Worm (Caenorhabditis elegans) whole organism, L3 larva: Measurements from ENCODE around the gene sgk-1.

Experiments
- R02D3.7 ChIP-seq: fragments of 150-350 bp; optimal IDR thresholded peaks from 2 replicates; lab custom pipeline; 2014; ENCODE audit warnings: missing biosample characterization, missing genetic modification characterization
- ZK546.5 ChIP-seq: sonication (generic microtip); optimal IDR thresholded peaks from 2 replicates; lab custom pipeline; 2017; ENCODE audit warnings: missing biosample characterization, missing genetic modification characterization
- aly-2 ChIP-seq: fragments of 150-350 bp; optimal IDR thresholded peaks from 2 replicates; lab custom pipeline; 2014; ENCODE audit warnings: missing biosample characterization, missing genetic modification characterization
- ama-1 ChIP-seq: fragments of 150-350 bp; optimal IDR thresholded peaks from 2 replicates; lab custom pipeline; 2018
- ceh-16 ChIP-seq: sonication (generic microtip); optimal IDR thresholded peaks from 2 replicates; lab custom pipeline; 2017; ENCODE audit warnings: missing biosample characterization, missing genetic modification characterization
- ceh-28 ChIP-seq: fragments of 150-350 bp; optimal IDR thresholded peaks from 2 replicates; lab custom pipeline; 2014; ENCODE audit warnings: missing biosample characterization, missing genetic modification reagents, missing genetic modification characterization
- ceh-82 ChIP-seq: fragments of 150-350 bp; optimal IDR thresholded peaks from 2 replicates; lab custom pipeline; 2014; ENCODE audit warnings: missing biosample characterization, missing genetic modification characterization
- ceh-9 ChIP-seq: sonication (generic microtip); optimal IDR thresholded peaks from 2 replicates; lab custom pipeline; 2018; ENCODE audit warnings: missing biosample characterization, missing genetic modification characterization
- daf-12 ChIP-seq: fragments of 150-350 bp; optimal IDR thresholded peaks from 2 replicates; lab custom pipeline; 2014; ENCODE audit warnings: missing biosample characterization, missing genetic modification reagents, missing genetic modification characterization
- egl-27 ChIP-seq: sonication (generic microtip); optimal IDR thresholded peaks from 4 replicates; lab custom pipeline; 2017; ENCODE audit warnings: missing biosample characterization, missing genetic modification reagents, missing genetic modification characterization
- egl-5 ChIP-seq: fragments of 150-350 bp; optimal IDR thresholded peaks from 2 replicates; lab custom pipeline; 2017; ENCODE audit warnings: missing biosample characterization, missing genetic modification reagents, missing genetic modification characterization, inconsistent platforms
- elt-1 ChIP-seq: fragments of 150-350 bp; optimal IDR thresholded peaks from 2 replicates; lab custom pipeline; 2014; ENCODE audit warnings: missing biosample characterization, missing genetic modification characterization
- elt-2 ChIP-seq: sonication (generic microtip); optimal IDR thresholded peaks from 2 replicates; lab custom pipeline; 2016; ENCODE audit warnings: missing genetic modification reagents, mild to moderate bottlenecking, missing genetic modification characterization, missing compliant biosample characterization
- elt-3 ChIP-seq, 3 experiments: fragments of 150-350 bp in 1 of 3; sonication (generic microtip) in 2 of 3; optimal IDR thresholded peaks; 2 replicates in 2 of 3; 4 replicates in 1 of 3; lab custom pipeline; 2014 to 2017; ENCODE audit warnings: missing biosample characterization in 3 of 3, missing genetic modification characterization in 3 of 3
- eor-1 ChIP-seq, 2 experiments: fragments of 150-350 bp; optimal IDR thresholded peaks; 2 replicates each; lab custom pipeline; 2014 to 2018; ENCODE audit warnings: missing biosample characterization in 2 of 2, missing genetic modification characterization in 2 of 2
- fkh-10 ChIP-seq: sonication (generic microtip); optimal IDR thresholded peaks from 2 replicates; lab custom pipeline; 2017; ENCODE audit warnings: missing biosample characterization, missing genetic modification reagents, missing genetic modification characterization
- fkh-2 ChIP-seq: fragments of 150-350 bp; optimal IDR thresholded peaks from 2 replicates; lab custom pipeline; 2014; ENCODE audit warnings: missing biosample characterization, missing genetic modification reagents, missing genetic modification characterization
- fos-1 ChIP-seq: fragments of 150-350 bp; optimal IDR thresholded peaks from 2 replicates; lab custom pipeline; 2014; ENCODE audit warnings: missing biosample characterization, missing genetic modification characterization
- hmg-11 ChIP-seq: sonication (generic microtip); optimal IDR thresholded peaks from 2 replicates; lab custom pipeline; 2016; ENCODE audit warnings: missing genetic modification characterization, missing compliant biosample characterization
- jun-1 ChIP-seq: fragments of 150-350 bp; optimal IDR thresholded peaks from 2 replicates; lab custom pipeline; 2014; ENCODE audit warnings: missing biosample characterization, missing genetic modification reagents, missing genetic modification characterization
- lin-15B ChIP-seq: fragments of 150-350 bp; optimal IDR thresholded peaks from 2 replicates; lab custom pipeline; 2014; ENCODE audit warnings: missing biosample characterization, missing genetic modification characterization
- lin-39 ChIP-seq: fragments of 150-350 bp; optimal IDR thresholded peaks from 2 replicates; lab custom pipeline; 2018; ENCODE audit warnings: missing biosample characterization, missing genetic modification reagents, missing genetic modification characterization
- lsy-12 ChIP-seq: sonication (generic microtip); optimal IDR thresholded peaks from 2 replicates; lab custom pipeline; 2016; ENCODE audit warnings: mild to moderate bottlenecking, missing genetic modification characterization, missing compliant biosample characterization
- mdl-1 ChIP-seq: fragments of 150-350 bp; optimal IDR thresholded peaks from 2 replicates; lab custom pipeline; 2014; ENCODE audit warnings: missing biosample characterization, missing genetic modification characterization
- mml-1 ChIP-seq: fragments of 150-350 bp; sonication (generic microtip); optimal IDR thresholded peaks from 3 replicates; lab custom pipeline; 2014; ENCODE audit warnings: missing biosample characterization, missing genetic modification characterization
- nfya-1 ChIP-seq: sonication (generic microtip); optimal IDR thresholded peaks from 2 replicates; lab custom pipeline; 2017; ENCODE audit warnings: missing genetic modification characterization, mild to moderate bottlenecking, missing compliant biosample characterization, antibody characterized with exemption, moderate library complexity; ENCODE audit not compliant: insufficient read depth
- nhr-11 ChIP-seq: fragments of 150-350 bp; optimal IDR thresholded peaks from 2 replicates; lab custom pipeline; 2014; ENCODE audit warnings: missing biosample characterization, missing genetic modification characterization
- nhr-12 ChIP-seq: fragments of 150-350 bp; optimal IDR thresholded peaks from 2 replicates; lab custom pipeline; 2014; ENCODE audit warnings: missing biosample characterization, missing genetic modification characterization
- nhr-23 ChIP-seq: fragments of 150-350 bp; optimal IDR thresholded peaks from 2 replicates; lab custom pipeline; 2014; ENCODE audit warnings: missing biosample characterization, missing genetic modification reagents, missing genetic modification characterization
- nhr-237 ChIP-seq: fragments of 150-350 bp; optimal IDR thresholded peaks from 2 replicates; lab custom pipeline; 2014; ENCODE audit warnings: missing biosample characterization, missing genetic modification characterization
- nhr-25 ChIP-seq: sonication (generic microtip); optimal IDR thresholded peaks from 2 replicates; lab custom pipeline; 2017; ENCODE audit warnings: missing biosample characterization, missing genetic modification characterization
- nhr-28 ChIP-seq: fragments of 150-350 bp; optimal IDR thresholded peaks from 2 replicates; lab custom pipeline; 2014; ENCODE audit warnings: missing biosample characterization, missing genetic modification characterization
- nhr-43 ChIP-seq: sonication (generic microtip); optimal IDR thresholded peaks from 2 replicates; lab custom pipeline; 2016; ENCODE audit warnings: mild to moderate bottlenecking, missing genetic modification characterization, missing compliant biosample characterization; ENCODE audit not compliant: poor library complexity, severe bottlenecking
- nhr-67 ChIP-seq: fragments of 150-350 bp; optimal IDR thresholded peaks from 2 replicates; lab custom pipeline; 2014; ENCODE audit warnings: missing biosample characterization, missing genetic modification characterization
- nhr-76 ChIP-seq: fragments of 150-350 bp; sonication (generic microtip); optimal IDR thresholded peaks from 5 replicates; lab custom pipeline; 2014; ENCODE audit warnings: missing biosample characterization, missing genetic modification characterization
- nhr-77 ChIP-seq: fragments of 150-350 bp; optimal IDR thresholded peaks from 2 replicates; lab custom pipeline; 2014; ENCODE audit warnings: missing biosample characterization, missing genetic modification characterization
- pha-4 ChIP-seq: fragments of 150-350 bp; optimal IDR thresholded peaks from 2 replicates; lab custom pipeline; 2014; ENCODE audit warnings: missing biosample characterization, missing genetic modification reagents, missing genetic modification characterization
- pqm-1 ChIP-seq: fragments of 150-350 bp; optimal IDR thresholded peaks from 2 replicates; lab custom pipeline; 2017; ENCODE audit warnings: missing biosample characterization, missing genetic modification characterization, inconsistent platforms
- sea-2 ChIP-seq: fragments of 150-350 bp; sonication (generic microtip); optimal IDR thresholded peaks from 4 replicates; lab custom pipeline; 2014; ENCODE audit warnings: missing biosample characterization, missing genetic modification reagents, missing genetic modification characterization
- skn-1 ChIP-seq: fragments of 150-350 bp; optimal IDR thresholded peaks from 2 replicates; lab custom pipeline; 2014; ENCODE audit warnings: missing biosample characterization, missing genetic modification characterization
- snpc-4 ChIP-seq: fragments of 150-350 bp; optimal IDR thresholded peaks from 2 replicates; lab custom pipeline; 2014; ENCODE audit warnings: missing biosample characterization, missing genetic modification characterization
- tbx-2 ChIP-seq: sonication (generic microtip); optimal IDR thresholded peaks from 2 replicates; lab custom pipeline; 2016; ENCODE audit warnings: mild to moderate bottlenecking, missing genetic modification characterization, missing compliant biosample characterization
- unc-39 ChIP-seq: sonication (generic microtip); optimal IDR thresholded peaks from 4 replicates; lab custom pipeline; 2017; ENCODE audit warnings: missing biosample characterization, missing genetic modification characterization
- unc-62 ChIP-seq: fragments of 150-350 bp; sonication (generic microtip); optimal IDR thresholded peaks from 4 replicates; lab custom pipeline; 2014; ENCODE audit warnings: missing biosample characterization, missing genetic modification reagents, missing genetic modification characterization
- zag-1 ChIP-seq: fragments of 150-350 bp; optimal IDR thresholded peaks from 2 replicates; lab custom pipeline; 2014; ENCODE audit warnings: missing biosample characterization, missing genetic modification characterization
- ztf-11 ChIP-seq: fragments of 150-350 bp; optimal IDR thresholded peaks from 2 replicates; lab custom pipeline; 2014; ENCODE audit warnings: missing biosample characterization, missing genetic modification characterization
- ztf-4 ChIP-seq: fragments of 150-350 bp; optimal IDR thresholded peaks from 2 replicates; lab custom pipeline; 2014; ENCODE audit warnings: missing biosample characterization, missing genetic modification characterization

Gene sgk-1

DNA sequence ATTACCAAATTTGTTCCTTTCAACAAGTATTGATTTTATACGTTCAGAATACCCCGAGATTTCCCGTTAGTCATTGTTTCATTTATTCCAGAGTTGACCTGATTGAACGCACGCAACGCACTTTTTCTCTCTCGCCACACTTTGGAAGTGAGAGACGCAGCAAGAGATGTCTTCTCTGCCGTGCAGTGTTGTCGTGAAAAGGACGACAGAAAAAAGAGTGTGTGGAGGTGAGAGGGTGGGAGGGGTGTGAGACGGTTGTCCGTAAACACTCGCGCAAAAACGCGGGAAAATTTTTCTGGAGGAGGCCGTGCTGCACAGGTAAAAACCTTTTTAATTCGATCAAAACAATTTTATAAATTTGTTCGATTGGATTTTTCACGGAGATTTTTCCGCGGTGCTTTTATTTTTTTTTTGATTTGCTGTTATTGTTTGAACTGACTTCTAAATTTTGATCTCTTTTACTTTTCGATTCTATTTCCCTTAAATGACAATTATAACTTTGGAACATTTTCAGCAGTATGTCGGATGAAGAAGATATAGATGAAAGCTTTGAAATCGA is 13.4 kb upstream of the sgk-1 start, which contains the start of gene sdc-1:
Gene sdc-1 (plus strand): TSS at position 509 of the 559 bp plus-strand sequence.
- no peak for TF ChIP-seq egl-27 (tag; lab: Kevin White, UChicago)
- peak; percentile 67 for TF ChIP-seq pha-4 (tag; lab: Kevin White, UChicago)
- peak; percentile 22 for TF ChIP-seq skn-1 (tag; lab: Kevin White, UChicago)
- TF ChIP-seq elt-2 (tag; lab: Kevin White, UChicago), result peak; percentile 32
- peak; percentile 21 for TF ChIP-seq lin-15B (tag; lab: Kevin White, UChicago)
- peak; percentile 28 for TF ChIP-seq hmg-11
- peak; percentile 63 for TF ChIP-seq nfya-1 (tag; lab: Kevin White, UChicago)
- TF ChIP-seq zag-1 (tag; lab: Kevin White, UChicago), result no peak
- no peak for TF ChIP-seq ceh-16 (tag; lab: Kevin White, UChicago)
- peak; percentile 51 for TF ChIP-seq ceh-28 (tag; lab: Kevin White, UChicago)
- TF ChIP-seq jun-1 (tag; lab: Kevin White, UChicago), result no peak
- TF ChIP-seq nhr-23 (tag; lab: Kevin White, UChicago), result peak; percentile 49
- no peak for TF ChIP-seq eor-1 (tag; optimal IDR thresholded peaks at IDR 0.05; lab: Kevin White, UChicago)
- no peak for TF ChIP-seq elt-3 (tag; optimal IDR thresholded peaks at IDR 0.05; lab: Kevin White, UChicago)
- TF ChIP-seq fos-1 (tag; lab: Kevin White, UChicago), result no peak

DNA sequence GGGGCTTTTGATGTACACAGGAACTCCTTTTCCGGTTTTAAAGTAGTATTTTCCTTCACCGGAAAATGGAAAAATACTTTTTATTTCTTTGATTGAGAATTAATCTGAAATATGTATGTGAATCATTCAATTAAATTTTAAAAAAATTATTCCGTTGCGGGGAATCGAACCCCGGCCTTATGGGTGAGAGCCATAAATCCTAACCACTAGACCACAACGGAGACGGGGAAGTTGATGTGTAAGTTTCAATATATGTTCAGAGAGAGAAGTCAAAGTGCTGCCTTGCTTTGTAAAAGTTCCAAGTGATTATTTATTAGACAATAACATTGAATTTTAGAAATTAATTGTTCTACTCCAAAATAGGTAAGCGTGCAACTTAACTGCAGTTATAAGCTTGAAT is 9.2 kb upstream of the sgk-1 start:
- no peak for TF ChIP-seq aly-2 (tag; lab: Kevin White, UChicago)
- no peak for TF ChIP-seq lin-39 (tag; lab: Kevin White, UChicago)
- no peak for TF ChIP-seq ceh-9 (tag; lab: Kevin White, UChicago)
- TF ChIP-seq nhr-76 (tag; lab: Kevin White, UChicago), result no peak
- TF ChIP-seq snpc-4 (tag; lab: Kevin White, UChicago), result peak; percentile 21
- TF ChIP-seq ZK546.5 (tag; lab: Kevin White, UChicago), result no peak
- no peak for TF ChIP-seq fkh-2 (tag; lab: Kevin White, UChicago)
- TF ChIP-seq mdl-1, result no peak
- TF ChIP-seq nfya-1 (tag; lab: Kevin White, UChicago), result peak; percentile 19
- no peak for TF ChIP-seq egl-5 (tag; lab: Kevin White, UChicago)
- TF ChIP-seq tbx-2, result no peak
- TF ChIP-seq daf-12 (tag; lab: Kevin White, UChicago), result no peak
- no peak for TF ChIP-seq eor-1 (tag; optimal IDR thresholded peaks at IDR 0.05; lab: Kevin White, UChicago)
- TF ChIP-seq ceh-82 (tag; lab: Kevin White, UChicago), result no peak
- TF ChIP-seq ztf-4 (tag; lab: Kevin White, UChicago), result no peak
- TF ChIP-seq egl-27 (tag; lab: Kevin White, UChicago), result peak; percentile 14
- TF ChIP-seq lsy-12 (tag; lab: Kevin White, UChicago), result no peak
- TF ChIP-seq nhr-23 (tag; lab: Kevin White, UChicago), result peak; percentile 6
- TF ChIP-seq ceh-28 (tag; lab: Kevin White, UChicago), result no peak
- no peak for TF ChIP-seq unc-39
- no peak for TF ChIP-seq ceh-16 (tag; lab: Kevin White, UChicago)
- no peak for TF ChIP-seq R02D3.7 (tag; lab: Kevin White, UChicago)
- no peak for TF ChIP-seq nhr-12
- TF ChIP-seq nhr-67 (tag; lab: Kevin White, UChicago), result no peak
- TF ChIP-seq hmg-11, result no peak
- TF ChIP-seq skn-1 (tag; lab: Kevin White, UChicago), result no peak
- TF ChIP-seq sea-2, result no peak
- TF ChIP-seq unc-62 (GFP tag; lab: Kevin White, UChicago), result no peak
- peak; percentile 10 for TF ChIP-seq jun-1 (tag; lab: Kevin White, UChicago)
- no peak for TF ChIP-seq mml-1
- no peak for TF ChIP-seq ztf-11 (tag; lab: Kevin White, UChicago)
- no peak for TF ChIP-seq pqm-1 (tag; lab: Kevin White, UChicago)
- no peak for TF ChIP-seq pha-4 (tag; lab: Kevin White, UChicago)
- TF ChIP-seq zag-1 (tag; lab: Kevin White, UChicago), result no peak
- TF ChIP-seq nhr-77 (tag; lab: Kevin White, UChicago), result peak; percentile 26
- no peak for TF ChIP-seq nhr-237 (tag; lab: Kevin White, UChicago)
- TF ChIP-seq ama-1 (lab: Kevin White, UChicago), result no peak
- peak in 1 of 3 experiments; percentile 22 for TF ChIP-seq elt-3 (tag; optimal IDR thresholded peaks at IDR 0.05; lab: Kevin White, UChicago)
- no peak for TF ChIP-seq fkh-10 (GFP tag; lab: Kevin White, UChicago)
- TF ChIP-seq elt-1 (tag; lab: Kevin White, UChicago), result no peak
- TF ChIP-seq nhr-25 (tag; lab: Kevin White, UChicago), result no peak
- peak; percentile 38 for TF ChIP-seq nhr-43
- TF ChIP-seq fos-1 (tag; lab: Kevin White, UChicago), result no peak
- TF ChIP-seq elt-2 (tag; lab: Kevin White, UChicago), result peak; percentile 7
- TF ChIP-seq nhr-11 (tag; lab: Kevin White, UChicago), result no peak
- no peak for TF ChIP-seq lin-15B (tag; lab: Kevin White, UChicago)
- TF ChIP-seq nhr-28 (tag; lab: Kevin White, UChicago), result no peak
